Worm (Caenorhabditis elegans): ENCODE results near the gene sams-4.

DNA sequence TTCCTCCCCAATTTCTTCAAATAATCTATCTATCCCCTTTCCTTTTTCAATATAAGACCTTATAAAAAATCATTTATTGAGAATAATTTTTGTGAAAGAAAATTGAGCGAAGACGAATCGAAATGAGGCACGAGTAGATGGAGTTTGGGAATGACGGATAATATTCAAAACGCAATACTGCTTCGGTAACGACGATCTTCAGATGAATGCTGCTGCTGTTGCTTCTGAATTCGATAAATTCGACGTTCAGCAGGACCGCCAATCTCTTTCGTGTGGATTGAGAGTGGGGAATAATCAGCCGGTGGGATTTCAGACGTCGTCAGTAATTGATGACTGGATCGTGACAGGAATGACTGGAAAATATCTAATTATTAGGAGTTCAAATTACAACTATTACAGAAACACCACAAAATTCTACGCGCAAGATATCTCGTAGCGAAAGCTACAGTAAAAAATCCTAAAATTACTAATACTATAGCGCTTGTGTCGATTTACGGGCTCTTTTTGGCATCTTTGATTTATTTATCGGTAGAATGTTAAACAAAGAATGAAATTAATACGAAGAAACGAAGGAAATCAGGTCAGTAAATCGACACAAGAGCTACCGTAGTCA is 4.7 kb upstream of the sams-4 start:
- TF ChIP-seq snpc-4 (GFP tag; optimal IDR thresholded peaks at IDR 0.05) (no peak), snpc-4 (tag; optimal IDR thresholded peaks at IDR 0.05) (peak in 1 of 4 experiments; percentile 83), egl-18 (GFP tag; IDR thresholded peaks at IDR 0.05) (no peak), lin-35 (GFP tag; optimal IDR thresholded peaks at IDR 0.05) (no peak), unc-62 (GFP tag; optimal IDR thresholded peaks at IDR 0.05) (no peak)
